Worm (Caenorhabditis elegans) whole organism, young adult: Measurements from ENCODE around the gene helq-1.

ENCODE experiments used
- F37B4.10 ChIP-seq: fragments of 200-800 bp; sonication (Bioruptor generic); IDR thresholded peaks from 2 replicates; pipeline ENCODE4 v1.3.6; 2022; ENCODE audit warnings: missing genetic modification characterization, missing compliant biosample characterization
- egl-44 ChIP-seq: fragments of 200-800 bp; sonication (Bioruptor generic); IDR thresholded peaks from 2 replicates; pipeline ENCODE4 v1.3.6; 2022; ENCODE audit warnings: missing genetic modification reagents, missing genetic modification characterization, missing compliant biosample characterization
- ekl-4 ChIP-seq: fragments of 200-800 bp; sonication (Bioruptor generic); IDR thresholded peaks from 2 replicates; pipeline ENCODE4 v1.3.6; 2022; ENCODE audit warnings: missing genetic modification reagents, missing genetic modification characterization, missing compliant biosample characterization
- nhr-80 ChIP-seq: sonication (generic microtip); optimal IDR thresholded peaks from 2 replicates; lab custom pipeline; 2016; ENCODE audit warnings: missing genetic modification characterization, missing compliant biosample characterization

Gene helq-1

ce11 chrIII:532152-532551 is 54.8 kb downstream of the helq-1 start:
- TF ChIP-seq egl-44 (GFP tag; lab: Robert Waterston, UW) (no peak), F37B4.10 (GFP tag; lab: Robert Waterston, UW) (no peak)
- TF ChIP-seq, all 124 proteins: peak for 0

- peak; percentile 30 for TF ChIP-seq nhr-80 (tag; lab: Kevin White, UChicago)
- no peak for TF ChIP-seq ekl-4 (GFP tag; lab: Robert Waterston, UW)
- TF ChIP-seq, all 124 proteins: peak for 1
Measured at ce11 chrIII:530899-531298, 56.0 kb downstream of the helq-1 start.
